Worm (Caenorhabditis elegans) whole organism, L1 larva: Measurements from ENCODE around the gene flp-19.

Experiments
- aly-2 ChIP-seq: fragments of 150-350 bp; optimal IDR thresholded peaks from 2 replicates; lab custom pipeline; 2014; ENCODE audit warnings: missing biosample characterization, missing genetic modification characterization
- blmp-1 ChIP-seq: fragments of 150-350 bp; optimal IDR thresholded peaks from 2 replicates; lab custom pipeline; 2014; ENCODE audit warnings: missing biosample characterization, missing genetic modification characterization
- ceh-82 ChIP-seq, 3 experiments: fragments of 150-350 bp in 1 of 3; sonication (generic microtip) in 2 of 3; optimal IDR thresholded peaks; 2 replicates each; lab custom pipeline; 2014 to 2017; ENCODE audit warnings: missing biosample characterization in 3 of 3, missing genetic modification characterization in 3 of 3
- egl-27 ChIP-seq, 2 experiments: fragments of 150-350 bp in 1 of 2; sonication (generic microtip); optimal IDR thresholded peaks; 3 replicates each; lab custom pipeline; 2017 to 2018; ENCODE audit warnings: missing biosample characterization in 2 of 2, missing genetic modification characterization in 2 of 2, missing genetic modification reagents in 2 of 2
- hlh-17 ChIP-seq: fragments of 200-800 bp; sonication (Bioruptor generic); optimal IDR thresholded peaks from 2 replicates; lab custom pipeline; 2018; ENCODE audit warnings: missing genetic modification characterization, mild to moderate bottlenecking, missing compliant biosample characterization, moderate library complexity, borderline replicate concordance
- nhr-12 ChIP-seq: sonication (generic microtip); optimal IDR thresholded peaks from 2 replicates; lab custom pipeline; 2017; ENCODE audit warnings: missing biosample characterization, missing genetic modification characterization
- nhr-47 ChIP-seq: sonication (generic microtip); optimal IDR thresholded peaks from 2 replicates; lab custom pipeline; 2016; ENCODE audit warnings: mild to moderate bottlenecking, missing genetic modification characterization, moderate library complexity, missing compliant biosample characterization
- nhr-76 ChIP-seq: sonication (generic microtip); optimal IDR thresholded peaks from 2 replicates; lab custom pipeline; 2017; ENCODE audit warnings: missing biosample characterization, missing genetic modification characterization
- nhr-85 ChIP-seq: sonication (generic microtip); peaks from one replicate; lab custom pipeline; 2016; ENCODE audit warnings: missing genetic modification characterization, inconsistent platforms, missing compliant biosample characterization
- unc-130 ChIP-seq: fragments of 150-350 bp; optimal IDR thresholded peaks from 2 replicates; lab custom pipeline; 2017; ENCODE audit warnings: missing biosample characterization, missing genetic modification characterization, inconsistent platforms
- unc-62 ChIP-seq: fragments of 150-350 bp; optimal IDR thresholded peaks from 2 replicates; lab custom pipeline; 2014; ENCODE audit warnings: missing biosample characterization, missing genetic modification reagents, missing genetic modification characterization

DNA sequence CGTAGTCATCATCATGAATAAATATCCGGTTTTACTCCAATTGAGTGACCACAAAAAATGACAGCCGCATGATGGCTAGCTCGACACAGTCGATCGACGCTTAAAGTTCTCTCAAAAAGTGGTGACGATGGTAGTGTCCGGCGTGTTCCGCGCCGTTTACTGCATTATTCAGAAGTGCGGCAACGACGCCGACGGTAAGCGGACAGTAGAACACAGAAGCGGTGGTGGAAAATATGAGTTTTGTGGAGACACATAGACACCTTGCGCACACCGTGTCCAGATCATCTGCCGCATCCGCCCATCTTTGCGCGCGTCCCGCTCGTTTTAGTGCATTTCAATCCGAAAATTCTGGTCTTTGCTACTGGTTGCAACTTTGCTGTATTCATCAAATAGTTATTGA lies 45.3 kb upstream of the flp-19 start, which contains the start of gene F59F5.7:
- no peak for TF ChIP-seq nhr-12 (tag; lab: Kevin White, UChicago)
- TF ChIP-seq ceh-82 (tag; optimal IDR thresholded peaks at IDR 0.05; lab: Kevin White, UChicago) = no peak
- no peak for TF ChIP-seq unc-62 (GFP tag; lab: Kevin White, UChicago)
- no peak for TF ChIP-seq egl-27 (tag; optimal IDR thresholded peaks at IDR 0.05; lab: Kevin White, UChicago)
- no peak for TF ChIP-seq nhr-85 (tag; lab: Kevin White, UChicago)
- no peak for TF ChIP-seq unc-130
- TF ChIP-seq nhr-76 (tag; lab: Kevin White, UChicago) = no peak
- no peak for TF ChIP-seq nhr-47 (tag; lab: Kevin White, UChicago)
- TF ChIP-seq blmp-1 (tag; lab: Kevin White, UChicago) = no peak
- no peak for TF ChIP-seq hlh-17 (GFP tag; lab: Kevin White, UChicago)
- TF ChIP-seq aly-2 (tag; lab: Kevin White, UChicago) = no peak
